Worm (Caenorhabditis elegans): ENCODE measurements around the gene C16B8.3.

DNA sequence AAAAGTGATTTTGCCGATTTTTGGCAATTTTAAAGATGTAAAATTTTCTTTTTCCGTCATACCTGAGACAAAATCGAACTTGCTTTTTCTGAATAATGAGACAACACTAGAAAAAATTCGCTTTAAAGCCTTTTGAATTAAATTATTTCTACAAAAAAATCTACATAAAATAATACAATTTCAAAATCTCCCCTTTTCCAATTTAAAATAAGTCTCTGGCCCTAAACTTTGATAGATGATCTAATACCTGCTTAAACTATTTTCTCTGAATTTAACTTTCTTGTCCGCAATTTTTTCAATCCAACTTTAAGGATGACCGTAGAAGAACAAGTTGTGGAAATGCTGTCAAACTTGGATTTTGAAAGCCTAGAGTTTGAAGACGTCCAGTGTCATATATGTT lies 34.8 kb upstream of the C16B8.3 start, which contains the start of gene R02E12.12:
- no peak for TF ChIP-seq W03F9.2 (tag; optimal IDR thresholded peaks at IDR 0.05)
- TF ChIP-seq him-1 (tag; optimal IDR thresholded peaks at IDR 0.05): no peak
- no peak for TF ChIP-seq dao-5 (tag; optimal IDR thresholded peaks at IDR 0.05)
